Fruit fly (Drosophila melanogaster): ENCODE measurements around the gene Polr1C.

Gene Polr1C

DNA sequence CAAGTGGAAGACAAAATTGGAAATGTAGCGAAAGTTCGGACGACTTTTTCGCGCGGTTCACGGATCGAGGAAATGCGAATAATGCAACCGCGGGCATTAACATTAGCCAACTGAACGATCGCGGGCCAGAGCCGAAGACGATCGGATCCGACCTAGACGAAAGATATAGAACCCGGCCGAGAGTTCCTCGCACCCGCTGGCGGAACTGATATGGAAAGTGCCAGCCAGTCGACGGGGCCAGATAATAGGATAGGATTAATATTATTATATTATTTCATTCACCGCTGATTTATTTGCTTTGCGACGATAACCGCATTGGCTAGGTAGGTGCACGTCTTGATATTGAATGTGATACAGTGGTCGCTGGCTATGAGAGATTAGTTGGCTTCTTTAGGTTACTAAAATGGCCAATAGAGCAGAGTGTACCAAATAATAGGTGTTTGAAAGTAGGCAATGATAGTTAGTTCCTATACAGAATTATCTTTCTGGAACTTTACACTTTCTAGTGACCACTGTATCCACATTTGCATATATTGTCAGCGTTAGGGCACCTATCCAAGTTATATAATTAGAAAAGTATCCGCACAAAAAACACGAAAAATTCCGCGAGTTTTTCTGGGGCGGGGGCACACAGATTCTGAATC is 30.7 kb downstream of the Polr1C start:
- TF ChIP-seq CG8478 (optimal IDR thresholded peaks at IDR 0.05) (no peak), CTCF (optimal IDR thresholded peaks at IDR 0.05) (no peak)

- TF ChIP-seq CG8478 (optimal IDR thresholded peaks at IDR 0.05): no peak
- no peak for TF ChIP-seq CTCF (optimal IDR thresholded peaks at IDR 0.05)
Observed at dm6 chr2L:5000287-5000871, 31.6 kb downstream of the Polr1C start.

DNA sequence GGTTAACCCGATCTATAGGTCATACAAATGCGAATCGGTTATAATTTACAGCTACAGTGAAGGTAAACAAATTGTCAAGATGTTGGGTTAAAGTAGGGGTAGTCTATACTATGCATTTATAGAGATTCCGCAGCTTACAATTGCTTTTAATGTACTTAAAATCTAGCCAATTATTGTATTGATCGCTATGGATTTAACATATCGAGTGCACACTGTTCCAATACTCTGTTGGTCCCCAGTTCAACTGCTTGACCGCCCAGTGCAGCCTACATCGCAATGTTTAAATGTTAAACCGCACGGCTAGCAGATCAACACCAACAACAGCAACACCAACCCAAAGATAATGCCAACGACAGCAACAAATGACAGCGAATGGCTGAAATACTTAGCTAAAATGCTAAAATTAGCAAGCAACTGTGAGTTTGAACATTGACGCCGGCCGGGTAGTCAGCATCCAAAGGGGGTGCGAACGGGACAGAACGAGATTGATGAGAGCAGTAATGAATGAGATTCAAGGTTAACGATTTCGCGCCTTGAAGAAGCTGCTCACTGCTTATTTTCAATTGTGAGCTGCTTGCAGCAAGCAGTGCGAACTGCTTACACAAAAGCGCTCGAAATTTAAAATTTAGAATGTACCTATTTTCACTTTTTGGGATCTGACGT is 32.2 kb downstream of the Polr1C start:
- TF ChIP-seq CTCF (optimal IDR thresholded peaks at IDR 0.05): peak; percentile 31 to 47
- no peak for TF ChIP-seq CG8478 (optimal IDR thresholded peaks at IDR 0.05)

DNA sequence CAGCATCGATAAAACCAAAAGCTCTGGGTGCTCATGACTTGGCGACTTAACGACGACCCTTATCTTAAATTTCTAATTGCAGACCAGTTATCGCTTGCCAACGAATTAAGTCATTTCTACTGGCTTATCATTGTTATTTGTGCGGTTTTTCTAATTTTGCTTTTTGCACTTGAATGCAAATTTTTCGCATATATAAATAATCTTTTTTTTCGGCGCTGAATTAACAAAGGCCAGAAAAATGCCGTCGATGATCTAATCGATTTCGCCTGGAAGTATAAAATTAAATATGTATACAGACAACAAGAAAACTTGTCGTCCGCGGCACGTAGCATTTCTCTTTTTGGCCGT is 32.8 kb downstream of the Polr1C start:
- TF ChIP-seq CTCF (optimal IDR thresholded peaks at IDR 0.05) (no peak), CG8478 (optimal IDR thresholded peaks at IDR 0.05) (no peak)

DNA sequence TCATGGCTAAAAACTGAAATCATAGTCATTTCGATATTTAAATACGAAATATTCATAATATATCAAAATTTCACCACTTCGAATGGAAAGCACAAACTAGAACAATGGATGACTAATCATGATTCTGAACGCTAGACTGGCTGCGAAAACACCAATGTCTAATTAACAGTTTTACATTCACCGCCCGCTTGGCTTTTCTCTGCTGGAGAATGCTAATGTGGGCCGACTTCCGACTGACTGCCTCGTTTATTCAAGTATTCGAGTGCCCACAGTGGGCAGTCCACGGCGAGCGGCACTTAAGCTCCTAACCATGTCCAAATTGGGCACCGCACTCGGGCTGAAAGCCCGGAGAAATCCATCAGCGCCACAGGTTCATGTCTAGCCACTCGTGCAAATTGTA is 33.2 kb downstream of the Polr1C start:
- TF ChIP-seq CTCF (optimal IDR thresholded peaks at IDR 0.05): no peak
- TF ChIP-seq CG8478 (optimal IDR thresholded peaks at IDR 0.05): no peak

DNA sequence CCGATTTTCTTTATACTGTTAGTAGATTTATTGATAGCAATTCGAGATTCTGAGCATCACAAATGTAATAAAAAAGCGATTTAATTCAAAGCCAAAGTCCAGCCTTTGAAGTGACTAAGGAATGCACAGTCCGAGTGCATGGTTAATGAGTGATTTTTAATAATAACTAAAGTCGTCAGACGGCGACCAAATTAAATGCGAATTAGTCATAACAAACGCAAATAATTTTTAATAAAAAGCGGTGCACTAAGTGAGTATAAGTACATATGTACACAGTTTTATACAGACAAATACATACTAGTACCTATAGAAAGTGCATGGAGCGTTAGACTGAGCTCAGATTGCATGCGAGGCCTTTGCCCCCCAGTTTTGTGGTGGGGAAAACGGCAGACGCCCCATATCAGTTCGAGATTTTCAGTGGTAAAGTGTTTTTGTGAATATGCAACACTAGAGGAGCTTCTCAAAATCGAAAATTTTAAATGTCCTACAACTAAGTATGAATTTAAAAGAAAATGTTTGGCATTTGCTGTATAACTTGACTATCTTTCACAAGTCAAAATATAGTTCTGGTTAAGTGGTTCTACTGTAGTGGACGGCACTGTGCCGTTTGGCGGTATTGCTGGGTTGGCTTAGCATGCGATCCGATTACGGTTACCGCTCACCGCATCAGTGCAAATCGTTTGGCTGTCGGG is 34.1 kb downstream of the Polr1C start:
- TF ChIP-seq CTCF (optimal IDR thresholded peaks at IDR 0.05) (no peak), CG8478 (optimal IDR thresholded peaks at IDR 0.05) (no peak)

- TF ChIP-seq CG8478 (optimal IDR thresholded peaks at IDR 0.05): no peak
- TF ChIP-seq CTCF (optimal IDR thresholded peaks at IDR 0.05): peak in 1 of 2 experiments; percentile 56
Observed at dm6 chr2L:5003670-5004453, 35.1 kb downstream of the Polr1C start.

dm6 chr2L:5004677-5005463 is 36.1 kb downstream of the Polr1C start:
- TF ChIP-seq CTCF (optimal IDR thresholded peaks at IDR 0.05) (no peak), CG8478 (optimal IDR thresholded peaks at IDR 0.05) (no peak)

- no peak for TF ChIP-seq CG8478 (optimal IDR thresholded peaks at IDR 0.05)
- TF ChIP-seq CTCF (optimal IDR thresholded peaks at IDR 0.05): no peak
Observed at dm6 chr2L:5005464-5005764, 36.6 kb downstream of the Polr1C start.

- TF ChIP-seq CTCF (optimal IDR thresholded peaks at IDR 0.05): no peak
- no peak for TF ChIP-seq CG8478 (optimal IDR thresholded peaks at IDR 0.05)
Observed at dm6 chr2L:5006323-5006722, 37.5 kb downstream of the Polr1C start.

- TF ChIP-seq CG8478 (optimal IDR thresholded peaks at IDR 0.05) (no peak), CTCF (optimal IDR thresholded peaks at IDR 0.05) (no peak)
Observed at dm6 chr2L:5007256-5007655, 38.5 kb downstream of the Polr1C start.

DNA sequence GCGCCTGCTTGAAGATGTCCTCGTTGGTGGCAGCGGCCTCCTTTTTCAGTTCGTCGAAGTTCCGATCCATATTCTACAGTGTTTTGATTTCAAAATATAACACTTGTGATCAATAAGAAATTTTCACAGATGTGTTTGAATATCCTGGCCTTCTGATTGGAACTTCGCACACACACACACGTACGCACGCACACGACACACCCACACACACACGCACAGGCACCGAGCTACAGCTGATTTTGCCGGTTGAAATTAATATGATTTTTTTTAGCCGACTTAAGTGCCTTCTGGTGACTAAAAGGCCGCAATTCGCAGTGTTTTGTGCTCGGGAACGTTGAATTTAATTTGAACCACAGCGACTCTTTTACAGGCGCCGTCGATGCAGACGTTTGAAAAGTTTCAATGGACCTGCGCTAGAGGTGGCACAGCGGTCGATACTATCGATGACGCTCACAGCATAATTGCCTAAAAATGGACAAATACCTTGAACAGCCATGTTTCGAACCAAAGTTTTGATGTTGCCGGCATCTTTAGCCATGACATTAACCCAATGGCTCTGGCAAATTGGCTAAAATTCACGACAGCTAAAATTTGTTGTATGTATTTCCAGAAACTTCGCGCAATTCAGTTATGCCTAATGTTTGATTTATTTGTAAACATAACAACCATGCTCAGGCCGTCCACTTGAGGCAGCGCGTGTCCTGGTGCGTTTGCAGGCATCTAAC is 40.7 kb downstream of the Polr1C start, which contains the start of gene Rtnl1:
Gene Rtnl1, minus strand, starts transcription at position 415 of the 725 bp plus-strand sequence.
- peak; percentile 53 to 60 for TF ChIP-seq CTCF (optimal IDR thresholded peaks at IDR 0.05)
- no peak for TF ChIP-seq CG8478 (optimal IDR thresholded peaks at IDR 0.05)

- TF ChIP-seq CG8478 (optimal IDR thresholded peaks at IDR 0.05) (no peak), CTCF (optimal IDR thresholded peaks at IDR 0.05) (peak in 1 of 2 experiments; percentile 10)
Observed at dm6 chr2L:5010784-5011260, 42.0 kb downstream of the Polr1C start, which contains the start of the genes CG31917, Tfb5 and SelT. TSS of gene CG31917 (minus strand) at chr2L:5010834. TSS of gene Tfb5 (minus strand) at chr2L:5010834. TSS of gene SelT (plus strand) at chr2L:5010922.

Data from S2 (cell line).